Worm (Caenorhabditis elegans): ENCODE data around the gene nhl-3.

- TF ChIP-seq nhr-28 (tag; optimal IDR thresholded peaks at IDR 0.05) (no peak), fos-1 (tag; optimal IDR thresholded peaks at IDR 0.05) (no peak)
Observed at ce11 chrII:555371-555770, 46.5 kb downstream of the nhl-3 start.
